Worm (Caenorhabditis elegans) whole organism, young adult: ENCODE measurements around the gene thk-1.
A peak's percentile ranks its signal among the peaks of the same experiment; 100 is the strongest.

Experiments
- C17E4.6 ChIP-seq: fragments of 200-800 bp; sonication (Bioruptor generic); IDR thresholded peaks from 2 replicates; pipeline ENCODE4 v1.3.6; 2022; ENCODE audit warnings: missing genetic modification reagents, missing genetic modification characterization, missing compliant biosample characterization
- F52B5.7 ChIP-seq: sonication (generic microtip); optimal IDR thresholded peaks from 2 replicates; lab custom pipeline; 2016; ENCODE audit warnings: mild to moderate bottlenecking, missing genetic modification characterization, missing compliant biosample characterization
- K11D2.4 ChIP-seq: fragments of 200-800 bp; sonication (Bioruptor generic); IDR thresholded peaks from 2 replicates; pipeline ENCODE4 v1.3.6; 2022; ENCODE audit warnings: missing genetic modification reagents, missing genetic modification characterization, missing compliant biosample characterization
- T26A5.8 ChIP-seq: sonication (generic microtip); optimal IDR thresholded peaks from 2 replicates; lab custom pipeline; 2016; ENCODE audit warnings: missing genetic modification characterization, missing compliant biosample characterization
- Y53G8AR.9 ChIP-seq: fragments of 200-800 bp; sonication (Bioruptor generic); conservative IDR thresholded peaks from 2 replicates; pipeline ENCODE4 v1.3.6; 2022; ENCODE audit warnings: missing genetic modification reagents, missing genetic modification characterization, missing compliant biosample characterization
- Y56A3A.18 ChIP-seq: fragments of 200-800 bp; sonication (Bioruptor generic); IDR thresholded peaks from 2 replicates; pipeline ENCODE4 v1.3.6; 2022; ENCODE audit warnings: missing genetic modification reagents, missing genetic modification characterization, missing compliant biosample characterization
- Y79H2A.3 ChIP-seq: fragments of 200-800 bp; sonication (Bioruptor generic); conservative IDR thresholded peaks from 2 replicates; pipeline ENCODE4 v1.3.6; 2022; ENCODE audit warnings: missing genetic modification reagents, missing genetic modification characterization, missing compliant biosample characterization
- akir-1 ChIP-seq: fragments of 200-800 bp; sonication (Bioruptor generic); optimal IDR thresholded peaks from 2 replicates; lab custom pipeline; 2018; ENCODE audit warnings: mild to moderate bottlenecking, missing genetic modification characterization, moderate library complexity, missing compliant biosample characterization
- attf-3 ChIP-seq: fragments of 200-800 bp; sonication (Bioruptor generic); conservative IDR thresholded peaks from 2 replicates; pipeline ENCODE4 v1.3.6; 2022; ENCODE audit warnings: missing genetic modification reagents, missing genetic modification characterization, missing compliant biosample characterization
- cebp-1 ChIP-seq, 2 experiments: fragments of 200-800 bp in 1 of 2; sonication (Bioruptor generic) in 1 of 2; sonication (generic microtip) in 1 of 2; IDR thresholded peaks in 1 of 2; optimal IDR thresholded peaks in 1 of 2; 2 replicates each; pipeline versions ENCODE4 v1.3.6 to Lab custom; 2017 to 2022; ENCODE audit warnings: missing compliant biosample characterization in 2 of 2, missing genetic modification characterization in 2 of 2, mild to moderate bottlenecking in 1 of 2, missing genetic modification reagents in 1 of 2, moderate library complexity in 1 of 2
- ceh-27 ChIP-seq: fragments of 200-800 bp; sonication (Bioruptor generic); optimal IDR thresholded peaks from 2 replicates; lab custom pipeline; 2018; ENCODE audit warnings: mild to moderate bottlenecking, missing genetic modification characterization, moderate library complexity, missing compliant biosample characterization
- ceh-58 ChIP-seq: fragments of 200-800 bp; sonication (Bioruptor generic); IDR thresholded peaks from 2 replicates; pipeline ENCODE4 v1.3.6; 2022; ENCODE audit warnings: missing genetic modification characterization, missing compliant biosample characterization
- ceh-91 ChIP-seq: fragments of 200-800 bp; sonication (Bioruptor generic); IDR thresholded peaks from 2 replicates; pipeline ENCODE4 v1.3.6; 2022; ENCODE audit warnings: missing genetic modification reagents, missing genetic modification characterization, missing compliant biosample characterization
- dpff-1 ChIP-seq: sonication (generic microtip); optimal IDR thresholded peaks from 2 replicates; lab custom pipeline; 2017; ENCODE audit warnings: mild to moderate bottlenecking, missing genetic modification characterization, missing compliant biosample characterization
- dpl-1 ChIP-seq: fragments of 150-350 bp; optimal IDR thresholded peaks from 2 replicates; lab custom pipeline; 2014; ENCODE audit warnings: missing biosample characterization, missing genetic modification reagents, missing genetic modification characterization
- egl-18 ChIP-seq: fragments of 200-800 bp; sonication (Bioruptor generic); IDR thresholded peaks from 2 replicates; pipeline ENCODE4 v1.3.6; 2022; ENCODE audit warnings: missing genetic modification reagents, missing genetic modification characterization, missing compliant biosample characterization
- ekl-4 ChIP-seq: fragments of 200-800 bp; sonication (Bioruptor generic); IDR thresholded peaks from 2 replicates; pipeline ENCODE4 v1.3.6; 2022; ENCODE audit warnings: missing genetic modification reagents, missing genetic modification characterization, missing compliant biosample characterization
- ets-4 ChIP-seq: fragments of 200-800 bp; sonication (Bioruptor generic); optimal IDR thresholded peaks from 2 replicates; lab custom pipeline; 2018; ENCODE audit warnings: mild to moderate bottlenecking, missing genetic modification characterization, missing compliant biosample characterization
- hlh-26 ChIP-seq: fragments of 200-800 bp; sonication (Bioruptor generic); conservative IDR thresholded peaks from 2 replicates; pipeline ENCODE4 v1.3.6; 2022; ENCODE audit warnings: missing genetic modification reagents, missing genetic modification characterization, missing compliant biosample characterization
- let-526 ChIP-seq: fragments of 200-800 bp; sonication (Bioruptor generic); IDR thresholded peaks from 2 replicates; pipeline ENCODE4 v1.3.6; 2022; ENCODE audit warnings: missing genetic modification reagents, missing genetic modification characterization, missing compliant biosample characterization
- let-607 ChIP-seq, 2 experiments: fragments of 200-800 bp in 1 of 2; sonication (Bioruptor generic) in 1 of 2; sonication (generic microtip) in 1 of 2; optimal IDR thresholded peaks; 2 replicates each; lab custom pipeline; 2016 to 2018; ENCODE audit warnings: mild to moderate bottlenecking in 2 of 2, missing compliant biosample characterization in 2 of 2, missing genetic modification characterization in 2 of 2, moderate library complexity in 2 of 2, missing genotype in 1 of 2
- lin-54 ChIP-seq: fragments of 200-800 bp; sonication (Bioruptor generic); optimal IDR thresholded peaks from 2 replicates; lab custom pipeline; 2018; ENCODE audit warnings: mild to moderate bottlenecking, missing genetic modification characterization, missing compliant biosample characterization
- lsl-1 ChIP-seq: fragments of 200-800 bp; sonication (Bioruptor generic); optimal IDR thresholded peaks from 2 replicates; lab custom pipeline; 2018; ENCODE audit warnings: mild to moderate bottlenecking, missing genetic modification characterization, moderate library complexity, missing compliant biosample characterization
- lsy-27 ChIP-seq: sonication (generic microtip); optimal IDR thresholded peaks from 2 replicates; lab custom pipeline; 2017; ENCODE audit warnings: missing genetic modification characterization, mild to moderate bottlenecking, missing compliant biosample characterization, antibody characterized with exemption, missing genotype, borderline replicate concordance; ENCODE audit not compliant: insufficient read depth
- madf-6 ChIP-seq: fragments of 200-800 bp; sonication (Bioruptor generic); IDR thresholded peaks from 2 replicates; pipeline ENCODE4 v1.3.6; 2022; ENCODE audit warnings: missing genetic modification reagents, missing genetic modification characterization, missing compliant biosample characterization
- nfya-1 ChIP-seq: sonication (generic microtip); optimal IDR thresholded peaks from 2 replicates; lab custom pipeline; 2017; ENCODE audit warnings: antibody characterized with exemption, missing compliant biosample characterization, missing genetic modification characterization, borderline replicate concordance; ENCODE audit not compliant: insufficient read depth
- nfyb-1 ChIP-seq: fragments of 200-800 bp; sonication (Bioruptor generic); IDR thresholded peaks from 2 replicates; pipeline ENCODE4 v1.3.6; 2022; ENCODE audit warnings: missing genetic modification reagents, missing genetic modification characterization, missing compliant biosample characterization
- nhr-120 ChIP-seq: fragments of 200-800 bp; sonication (Bioruptor generic); IDR thresholded peaks from 2 replicates; pipeline ENCODE4 v1.3.6; 2022; ENCODE audit warnings: missing genetic modification characterization, missing compliant biosample characterization
- nhr-80 ChIP-seq: sonication (generic microtip); optimal IDR thresholded peaks from 2 replicates; lab custom pipeline; 2016; ENCODE audit warnings: missing genetic modification characterization, missing compliant biosample characterization
- rec-8 ChIP-seq, 2 experiments: sonication (generic microtip); optimal IDR thresholded peaks; 2 replicates each; lab custom pipeline; 2016; ENCODE audit warnings: mild to moderate bottlenecking in 2 of 2, missing genetic modification characterization in 2 of 2, missing genetic modification reagents in 2 of 2, missing genotype in 2 of 2, missing biosample characterization in 1 of 2, missing compliant biosample characterization in 1 of 2, moderate library complexity in 1 of 2
- rpc-1 ChIP-seq, 2 experiments: fragments of 150-350 bp in 1 of 2; sonication (generic microtip) in 1 of 2; optimal IDR thresholded peaks; 2 replicates each; lab custom pipeline; 2014 to 2018; ENCODE audit warnings: missing biosample characterization in 1 of 2, missing genetic modification characterization in 1 of 2, missing genetic modification reagents in 1 of 2, missing genotype in 1 of 2
- snpc-4 ChIP-seq, 5 experiments: fragments of 150-350 bp in 1 of 5; sonication (generic microtip) in 4 of 5; optimal IDR thresholded peaks; 2 replicates each; lab custom pipeline; 2014 to 2018; ENCODE audit warnings: missing genetic modification characterization in 5 of 5, missing biosample characterization in 3 of 5, antibody characterized with exemption in 2 of 5, mild to moderate bottlenecking in 2 of 5, missing compliant biosample characterization in 2 of 5, missing genotype in 2 of 5, moderate library complexity in 2 of 5, missing genetic modification reagents in 1 of 5
- somi-1 ChIP-seq: fragments of 200-800 bp; sonication (Bioruptor generic); optimal IDR thresholded peaks from 2 replicates; lab custom pipeline; 2018; ENCODE audit warnings: mild to moderate bottlenecking, missing genetic modification characterization, missing compliant biosample characterization
- sptf-2 ChIP-seq: fragments of 200-800 bp; sonication (Bioruptor generic); optimal IDR thresholded peaks from 2 replicates; lab custom pipeline; 2018; ENCODE audit warnings: mild to moderate bottlenecking, missing genetic modification characterization, missing compliant biosample characterization
- tbp1 ChIP-seq: fragments of 200-800 bp; sonication (Bioruptor generic); optimal IDR thresholded peaks from 2 replicates; lab custom pipeline; 2018; ENCODE audit warnings: mild to moderate bottlenecking, missing genetic modification characterization, missing compliant biosample characterization
- tlf-1 ChIP-seq: fragments of 200-800 bp; sonication (Bioruptor generic); optimal IDR thresholded peaks from 2 replicates; lab custom pipeline; 2018; ENCODE audit warnings: mild to moderate bottlenecking, missing genetic modification characterization, missing compliant biosample characterization
- ztf-18 ChIP-seq: sonication (generic microtip); optimal IDR thresholded peaks from 2 replicates; lab custom pipeline; 2016; ENCODE audit warnings: missing genotype, mild to moderate bottlenecking, missing genetic modification characterization, missing compliant biosample characterization
- ztf-26 ChIP-seq: sonication (generic microtip); optimal IDR thresholded peaks from 2 replicates; lab custom pipeline; 2017; ENCODE audit warnings: missing genetic modification characterization, missing compliant biosample characterization
- ztf-6 ChIP-seq: fragments of 200-800 bp; sonication (Bioruptor generic); IDR thresholded peaks from 2 replicates; pipeline ENCODE4 v1.3.6; 2022; ENCODE audit warnings: missing genetic modification reagents, missing genetic modification characterization, missing compliant biosample characterization

thk-1 gene

ce11 chrIV:10252350-10252792 lies 29.0 kb downstream of the thk-1 start (continued):
- TF ChIP-seq F52B5.7 (tag; lab: Kevin White, UChicago) (no peak), somi-1 (GFP tag; lab: Kevin White, UChicago) (peak; percentile 84)

ce11 chrIV:10251764-10252163 lies 29.6 kb downstream of the thk-1 start:
- TF ChIP-seq dpl-1 (no peak), ceh-58 (GFP tag; lab: Robert Waterston, UW) (no peak), lsl-1 (GFP tag; lab: Kevin White, UChicago) (no peak), ekl-4 (no peak), madf-6 (no peak), ets-4 (GFP tag; lab: Kevin White, UChicago) (no peak), ztf-18 (tag; lab: Kevin White, UChicago) (no peak), Y56A3A.18 (no peak), dpff-1 (tag; lab: Kevin White, UChicago) (no peak), tbp1 (no peak), egl-18 (GFP tag; lab: Robert Waterston, UW) (no peak), lsy-27 (tag; lab: Kevin White, UChicago) (no peak), rpc-1 (optimal IDR thresholded peaks at IDR 0.05; lab: Kevin White, UChicago) (no peak), rpc-1 (tag; optimal IDR thresholded peaks at IDR 0.05; lab: Kevin White, UChicago) (no peak), T26A5.8 (tag; lab: Kevin White, UChicago) (no peak)

DNA sequence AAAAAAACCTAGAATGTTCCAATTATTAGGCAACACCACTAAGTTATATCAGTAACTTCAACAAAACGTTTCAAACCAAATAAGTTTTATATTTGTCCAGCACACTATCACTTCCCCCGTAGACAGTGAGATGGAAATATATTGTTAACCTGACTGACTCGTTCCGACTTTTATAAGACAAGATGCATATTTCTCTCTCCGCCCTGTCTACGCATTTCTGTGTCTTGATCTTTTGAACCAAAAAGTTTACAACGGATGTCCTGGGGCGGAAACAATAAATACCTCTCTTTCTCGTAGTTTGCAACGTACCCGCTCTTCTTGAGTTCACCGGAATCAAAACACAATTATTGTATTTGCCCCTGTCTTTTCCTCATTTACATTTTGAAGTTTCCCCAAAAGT lies 30.1 kb downstream of the thk-1 start:
- TF ChIP-seq let-607 (tag; optimal IDR thresholded peaks at IDR 0.05; lab: Kevin White, UChicago) (no peak), hlh-26 (GFP tag; lab: Robert Waterston, UW) (no peak), attf-3 (GFP tag; lab: Robert Waterston, UW) (no peak), snpc-4 (GFP tag; optimal IDR thresholded peaks at IDR 0.05; lab: Kevin White, UChicago) (no peak), snpc-4 (tag; optimal IDR thresholded peaks at IDR 0.05; lab: Kevin White, UChicago) (no peak), sptf-2 (no peak), ztf-18 (tag; lab: Kevin White, UChicago) (no peak), madf-6 (no peak), akir-1 (no peak), rec-8 (tag; optimal IDR thresholded peaks at IDR 0.05; lab: Kevin White, UChicago) (no peak), ceh-91 (GFP tag; lab: Robert Waterston, UW) (no peak), Y53G8AR.9 (GFP tag; lab: Robert Waterston, UW) (no peak), C17E4.6 (GFP tag; lab: Robert Waterston, UW) (no peak), lin-54 (GFP tag; lab: Kevin White, UChicago) (no peak), K11D2.4 (GFP tag; lab: Robert Waterston, UW) (no peak), Y79H2A.3 (GFP tag; lab: Robert Waterston, UW) (no peak), ztf-6 (GFP tag; lab: Robert Waterston, UW) (no peak), nfyb-1 (GFP tag; lab: Robert Waterston, UW) (no peak)
- TF ChIP-seq, all 124 proteins: peak for 0

DNA sequence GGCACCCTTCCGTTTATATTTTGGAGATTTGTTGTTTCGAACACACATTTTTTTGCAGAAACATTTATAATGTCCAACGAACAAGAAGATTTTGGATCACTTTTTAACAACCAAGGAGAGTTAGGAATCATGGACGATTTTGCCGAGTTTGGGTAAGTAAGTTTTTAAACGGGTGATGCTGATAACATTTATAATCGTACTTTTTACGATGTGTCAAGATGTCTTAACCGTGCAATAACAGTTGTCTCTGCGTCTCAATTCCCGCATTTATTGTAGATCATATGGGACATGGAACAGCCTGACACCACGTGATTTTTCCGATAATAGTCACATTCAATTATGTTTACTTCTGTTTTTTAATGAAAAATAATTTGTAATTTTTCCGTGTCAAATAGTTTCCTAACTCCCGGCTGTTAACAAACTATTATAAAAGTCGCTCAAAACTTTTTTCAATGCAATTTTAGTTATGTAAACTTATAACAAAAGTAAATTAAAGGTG lies 30.8 kb downstream of the thk-1 start, which contains the start of gene daf-14:
TSS of gene daf-14 (plus strand) at position 51 of the 499 bp plus-strand sequence.
- TF ChIP-seq tlf-1 = no peak
- no peak for TF ChIP-seq nfya-1 (tag; lab: Kevin White, UChicago)
- peak; percentile 43 for TF ChIP-seq ztf-26 (tag; lab: Kevin White, UChicago)
- TF ChIP-seq nhr-80 (tag; lab: Kevin White, UChicago) = peak; percentile 20
- TF ChIP-seq let-526 (GFP tag; lab: Robert Waterston, UW) = no peak
- TF ChIP-seq ceh-27 (GFP tag; lab: Kevin White, UChicago) = no peak
- TF ChIP-seq nhr-120 (GFP tag; lab: Robert Waterston, UW) = no peak
- no peak for TF ChIP-seq cebp-1 (GFP tag; IDR thresholded peaks at IDR 0.05; lab: Robert Waterston, UW)
- TF ChIP-seq cebp-1 (tag; optimal IDR thresholded peaks at IDR 0.05; lab: Kevin White, UChicago) = peak; percentile 22
